Worm (Caenorhabditis elegans): ENCODE data around the gene F48E8.4.

- TF ChIP-seq snpc-4 (GFP tag; optimal IDR thresholded peaks at IDR 0.05) (no peak), snpc-4 (tag; optimal IDR thresholded peaks at IDR 0.05) (no peak), ztf-22 (GFP tag; optimal IDR thresholded peaks at IDR 0.05) (no peak)
Measured at ce11 chrIII:5508669-5509068, 55.3 kb downstream of the F48E8.4 start, which contains the start of gene D1044.7.
